Worm (Caenorhabditis elegans) whole organism, young adult: ENCODE results near the gene C27D8.1.

Source experiments
- B0019.2 ChIP-seq: fragments of 200-800 bp; sonication (Bioruptor generic); conservative IDR thresholded peaks from 2 replicates; pipeline ENCODE4 v1.3.6; 2022; ENCODE audit warnings: missing genetic modification reagents, missing genetic modification characterization, missing compliant biosample characterization
- C06A6.2 ChIP-seq: fragments of 200-800 bp; sonication (Bioruptor generic); conservative IDR thresholded peaks from 2 replicates; pipeline ENCODE4 v1.3.6; 2022; ENCODE audit warnings: missing genetic modification characterization, missing compliant biosample characterization
- C17E4.6 ChIP-seq: fragments of 200-800 bp; sonication (Bioruptor generic); IDR thresholded peaks from 2 replicates; pipeline ENCODE4 v1.3.6; 2022; ENCODE audit warnings: missing genetic modification reagents, missing genetic modification characterization, missing compliant biosample characterization
- D2030.7 ChIP-seq: fragments of 200-800 bp; sonication (Bioruptor generic); IDR thresholded peaks from 2 replicates; pipeline ENCODE4 v1.3.6; 2022; ENCODE audit warnings: missing genetic modification reagents, missing genetic modification characterization, missing compliant biosample characterization
- F39B2.1 ChIP-seq: fragments of 200-800 bp; sonication (Bioruptor generic); IDR thresholded peaks from 2 replicates; pipeline ENCODE4 v1.3.6; 2022; ENCODE audit warnings: missing genetic modification reagents, missing genetic modification characterization, missing compliant biosample characterization
- F49E8.2 ChIP-seq: sonication (generic microtip); optimal IDR thresholded peaks from 3 replicates; lab custom pipeline; 2017; ENCODE audit warnings: missing genetic modification characterization, mild to moderate bottlenecking, missing compliant biosample characterization, antibody characterized with exemption, moderate library complexity; ENCODE audit not compliant: insufficient read depth
- F52B5.7 ChIP-seq: sonication (generic microtip); optimal IDR thresholded peaks from 2 replicates; lab custom pipeline; 2016; ENCODE audit warnings: mild to moderate bottlenecking, missing genetic modification characterization, missing compliant biosample characterization
- K11D2.4 ChIP-seq: fragments of 200-800 bp; sonication (Bioruptor generic); IDR thresholded peaks from 2 replicates; pipeline ENCODE4 v1.3.6; 2022; ENCODE audit warnings: missing genetic modification reagents, missing genetic modification characterization, missing compliant biosample characterization
- Y53F4B.3 ChIP-seq: fragments of 200-800 bp; sonication (Bioruptor generic); IDR thresholded peaks from 2 replicates; pipeline ENCODE4 v1.3.6; 2022; ENCODE audit warnings: missing genetic modification reagents, missing genetic modification characterization, missing compliant biosample characterization
- Y56A3A.18 ChIP-seq: fragments of 200-800 bp; sonication (Bioruptor generic); IDR thresholded peaks from 2 replicates; pipeline ENCODE4 v1.3.6; 2022; ENCODE audit warnings: missing genetic modification reagents, missing genetic modification characterization, missing compliant biosample characterization
- Y67H2A.10 ChIP-seq: fragments of 200-800 bp; sonication (Bioruptor generic); conservative IDR thresholded peaks from 2 replicates; pipeline ENCODE4 v1.3.6; 2022; ENCODE audit warnings: missing genetic modification reagents, missing genetic modification characterization, missing compliant biosample characterization
- ZK185.1 ChIP-seq: sonication (generic microtip); optimal IDR thresholded peaks from 2 replicates; lab custom pipeline; 2016; ENCODE audit warnings: mild to moderate bottlenecking, missing genetic modification characterization, missing compliant biosample characterization; ENCODE audit not compliant: poor library complexity, severe bottlenecking
- attf-5 ChIP-seq: fragments of 200-800 bp; sonication (Bioruptor generic); optimal IDR thresholded peaks from 2 replicates; lab custom pipeline; 2018; ENCODE audit warnings: mild to moderate bottlenecking, missing genetic modification characterization, missing compliant biosample characterization
- bed-2 ChIP-seq: fragments of 200-800 bp; sonication (Bioruptor generic); IDR thresholded peaks from 2 replicates; pipeline ENCODE4 v1.3.6; 2022; ENCODE audit warnings: missing genetic modification reagents, missing genetic modification characterization, missing compliant biosample characterization
- ccch-3 ChIP-seq: fragments of 200-800 bp; sonication (Bioruptor generic); optimal IDR thresholded peaks from 2 replicates; lab custom pipeline; 2018; ENCODE audit warnings: mild to moderate bottlenecking, missing genetic modification characterization, missing compliant biosample characterization
- cebp-2 ChIP-seq: fragments of 200-800 bp; sonication (Bioruptor generic); IDR thresholded peaks from 2 replicates; pipeline ENCODE4 v1.3.6; 2022; ENCODE audit warnings: missing genetic modification characterization, missing compliant biosample characterization
- ceh-79 ChIP-seq: sonication (generic microtip); optimal IDR thresholded peaks from 2 replicates; lab custom pipeline; 2017; ENCODE audit warnings: mild to moderate bottlenecking, missing genetic modification characterization, missing compliant biosample characterization
- ceh-91 ChIP-seq: fragments of 200-800 bp; sonication (Bioruptor generic); IDR thresholded peaks from 2 replicates; pipeline ENCODE4 v1.3.6; 2022; ENCODE audit warnings: missing genetic modification reagents, missing genetic modification characterization, missing compliant biosample characterization
- chd-7 ChIP-seq: sonication (generic microtip); optimal IDR thresholded peaks from 2 replicates; lab custom pipeline; 2016; ENCODE audit warnings: mild to moderate bottlenecking, missing genetic modification characterization, moderate library complexity, missing compliant biosample characterization
- dpff-1 ChIP-seq: sonication (generic microtip); optimal IDR thresholded peaks from 2 replicates; lab custom pipeline; 2017; ENCODE audit warnings: mild to moderate bottlenecking, missing genetic modification characterization, missing compliant biosample characterization
- egrh-3 ChIP-seq: fragments of 200-800 bp; sonication (Bioruptor generic); IDR thresholded peaks from 2 replicates; pipeline ENCODE4 v1.3.6; 2022; ENCODE audit warnings: missing genetic modification reagents, missing genetic modification characterization, missing compliant biosample characterization
- ets-4 ChIP-seq: fragments of 200-800 bp; sonication (Bioruptor generic); optimal IDR thresholded peaks from 2 replicates; lab custom pipeline; 2018; ENCODE audit warnings: mild to moderate bottlenecking, missing genetic modification characterization, missing compliant biosample characterization
- fkh-3 ChIP-seq: sonication (generic microtip); optimal IDR thresholded peaks from 2 replicates; lab custom pipeline; 2016; ENCODE audit warnings: mild to moderate bottlenecking, missing genetic modification characterization, missing compliant biosample characterization
- gei-17 ChIP-seq: fragments of 200-800 bp; sonication (Bioruptor generic); optimal IDR thresholded peaks from 2 replicates; lab custom pipeline; 2018; ENCODE audit warnings: mild to moderate bottlenecking, missing genetic modification characterization, missing compliant biosample characterization
- hlh-26 ChIP-seq: fragments of 200-800 bp; sonication (Bioruptor generic); conservative IDR thresholded peaks from 2 replicates; pipeline ENCODE4 v1.3.6; 2022; ENCODE audit warnings: missing genetic modification reagents, missing genetic modification characterization, missing compliant biosample characterization
- hmg-1.2 ChIP-seq: fragments of 200-800 bp; sonication (Bioruptor generic); IDR thresholded peaks from 2 replicates; pipeline ENCODE4 v1.3.6; 2022; ENCODE audit warnings: missing genetic modification reagents, missing genetic modification characterization, missing compliant biosample characterization
- hmg-20 ChIP-seq: fragments of 200-800 bp; sonication (Bioruptor generic); IDR thresholded peaks from 2 replicates; pipeline ENCODE4 v1.3.6; 2022; ENCODE audit warnings: missing genetic modification reagents, missing genetic modification characterization, missing compliant biosample characterization
- lag-1 ChIP-seq: fragments of 200-800 bp; sonication (Bioruptor generic); IDR thresholded peaks from 2 replicates; pipeline ENCODE4 v1.3.6; 2022; ENCODE audit warnings: missing genetic modification reagents, missing genetic modification characterization, missing compliant biosample characterization
- lsy-27 ChIP-seq: sonication (generic microtip); optimal IDR thresholded peaks from 2 replicates; lab custom pipeline; 2017; ENCODE audit warnings: missing genetic modification characterization, mild to moderate bottlenecking, missing compliant biosample characterization, antibody characterized with exemption, missing genotype, borderline replicate concordance; ENCODE audit not compliant: insufficient read depth
- madf-10 ChIP-seq: sonication (generic microtip); optimal IDR thresholded peaks from 2 replicates; lab custom pipeline; 2016; ENCODE audit warnings: mild to moderate bottlenecking, missing genetic modification characterization, missing compliant biosample characterization
- madf-3 ChIP-seq: fragments of 200-800 bp; sonication (Bioruptor generic); IDR thresholded peaks from 2 replicates; pipeline ENCODE4 v1.3.6; 2022; ENCODE audit warnings: missing genetic modification reagents, missing genetic modification characterization, missing compliant biosample characterization
- madf-6 ChIP-seq: fragments of 200-800 bp; sonication (Bioruptor generic); IDR thresholded peaks from 2 replicates; pipeline ENCODE4 v1.3.6; 2022; ENCODE audit warnings: missing genetic modification reagents, missing genetic modification characterization, missing compliant biosample characterization
- madf-8 ChIP-seq: fragments of 200-800 bp; sonication (Bioruptor generic); conservative IDR thresholded peaks from 2 replicates; pipeline ENCODE4 v1.3.6; 2022; ENCODE audit warnings: missing genetic modification reagents, missing genetic modification characterization, missing compliant biosample characterization
- mcd-1 ChIP-seq: fragments of 200-800 bp; sonication (Bioruptor generic); IDR thresholded peaks from 2 replicates; pipeline ENCODE4 v1.3.6; 2022; ENCODE audit warnings: missing genetic modification reagents, missing genetic modification characterization, missing compliant biosample characterization
- mxl-1 ChIP-seq: sonication (generic microtip); optimal IDR thresholded peaks from 2 replicates; lab custom pipeline; 2016; ENCODE audit warnings: missing genetic modification characterization, missing compliant biosample characterization
- nfya-2 ChIP-seq: fragments of 200-800 bp; sonication (Bioruptor generic); IDR thresholded peaks from 2 replicates; pipeline ENCODE4 v1.3.6; 2022; ENCODE audit warnings: missing genetic modification reagents, missing genetic modification characterization, missing compliant biosample characterization
- pha-4 ChIP-seq: fragments of 150-350 bp; sonication (generic microtip); optimal IDR thresholded peaks from 2 replicates; lab custom pipeline; 2014; ENCODE audit warnings: missing biosample characterization, missing genetic modification reagents, missing genetic modification characterization
- rpc-1 ChIP-seq, 2 experiments: fragments of 150-350 bp in 1 of 2; sonication (generic microtip) in 1 of 2; optimal IDR thresholded peaks; 2 replicates each; lab custom pipeline; 2014 to 2018; ENCODE audit warnings: missing biosample characterization in 1 of 2, missing genetic modification characterization in 1 of 2, missing genetic modification reagents in 1 of 2, missing genotype in 1 of 2
- snpc-1.3 ChIP-seq: sonication (generic microtip); optimal IDR thresholded peaks from 2 replicates; lab custom pipeline; 2017; ENCODE audit warnings: missing genetic modification characterization, mild to moderate bottlenecking, missing compliant biosample characterization, antibody characterized with exemption, moderate library complexity, missing genotype, missing genetic modification reagents; ENCODE audit not compliant: insufficient read depth
- snpc-3.4 ChIP-seq: sonication (generic microtip); optimal IDR thresholded peaks from 2 replicates; lab custom pipeline; 2017; ENCODE audit warnings: missing genetic modification characterization, mild to moderate bottlenecking, missing compliant biosample characterization, antibody characterized with exemption, moderate library complexity, missing genotype, missing genetic modification reagents
- snpc-4 ChIP-seq, 5 experiments: fragments of 150-350 bp in 1 of 5; sonication (generic microtip) in 4 of 5; optimal IDR thresholded peaks; 2 replicates each; lab custom pipeline; 2014 to 2018; ENCODE audit warnings: missing genetic modification characterization in 5 of 5, missing biosample characterization in 3 of 5, antibody characterized with exemption in 2 of 5, mild to moderate bottlenecking in 2 of 5, missing compliant biosample characterization in 2 of 5, missing genotype in 2 of 5, moderate library complexity in 2 of 5, missing genetic modification reagents in 1 of 5
- tbp1 ChIP-seq: fragments of 200-800 bp; sonication (Bioruptor generic); optimal IDR thresholded peaks from 2 replicates; lab custom pipeline; 2018; ENCODE audit warnings: mild to moderate bottlenecking, missing genetic modification characterization, missing compliant biosample characterization
- tbx-9 ChIP-seq: sonication (generic microtip); optimal IDR thresholded peaks from 2 replicates; lab custom pipeline; 2016; ENCODE audit warnings: borderline replicate concordance, missing genetic modification characterization, inconsistent platforms, missing compliant biosample characterization
- tlf-1 ChIP-seq: fragments of 200-800 bp; sonication (Bioruptor generic); optimal IDR thresholded peaks from 2 replicates; lab custom pipeline; 2018; ENCODE audit warnings: mild to moderate bottlenecking, missing genetic modification characterization, missing compliant biosample characterization
- ztf-18 ChIP-seq: sonication (generic microtip); optimal IDR thresholded peaks from 2 replicates; lab custom pipeline; 2016; ENCODE audit warnings: missing genotype, mild to moderate bottlenecking, missing genetic modification characterization, missing compliant biosample characterization
- ztf-25 ChIP-seq: fragments of 200-800 bp; sonication (Bioruptor generic); IDR thresholded peaks from 2 replicates; pipeline ENCODE4 v1.3.6; 2022; ENCODE audit warnings: missing genetic modification reagents, missing genetic modification characterization, missing compliant biosample characterization

C27D8.1 gene

ce11 chrIV:12684826-12685594 lies 32.6 kb upstream of the C27D8.1 start (continued):
- TF ChIP-seq madf-8 (GFP tag; lab: Robert Waterston, UW) (no peak; the same call in 1 of the 2 replicates), mxl-1 (no peak), snpc-1.3 (peak; percentile 54), mcd-1 (GFP tag; lab: Robert Waterston, UW) (no peak), Y53F4B.3 (GFP tag; lab: Robert Waterston, UW) (no peak), snpc-3.4 (tag; lab: Kevin White, UChicago) (peak; percentile 10), madf-10 (no peak), lag-1 (GFP tag; lab: Robert Waterston, UW) (no peak), pha-4 (tag; lab: Kevin White, UChicago) (no peak), C17E4.6 (GFP tag; lab: Robert Waterston, UW) (no peak), nfya-2 (GFP tag; lab: Robert Waterston, UW) (no peak), ceh-91 (GFP tag; lab: Robert Waterston, UW) (no peak), F49E8.2 (tag; lab: Kevin White, UChicago) (peak; percentile 39), Y56A3A.18 (GFP tag; lab: Robert Waterston, UW) (no peak), ZK185.1 (tag; lab: Kevin White, UChicago) (no peak), tbx-9 (no peak), bed-2 (no peak), lsy-27 (tag; lab: Kevin White, UChicago) (no peak), ets-4 (GFP tag; lab: Kevin White, UChicago) (no peak), ztf-25 (GFP tag; lab: Robert Waterston, UW) (no peak), B0019.2 (no peak), hmg-20 (GFP tag; lab: Robert Waterston, UW) (no peak), F52B5.7 (tag; lab: Kevin White, UChicago) (no peak), rpc-1 (optimal IDR thresholded peaks at IDR 0.05; lab: Kevin White, UChicago) (no peak), rpc-1 (tag; optimal IDR thresholded peaks at IDR 0.05; lab: Kevin White, UChicago) (no peak), D2030.7 (GFP tag; lab: Robert Waterston, UW) (peak; percentile 49; the same call in 1 of the 2 replicates), fkh-3 (tag; lab: Kevin White, UChicago) (no peak), tlf-1 (GFP tag; lab: Kevin White, UChicago) (no peak), ceh-79 (no peak), C06A6.2 (no peak), hmg-1.2 (GFP tag; lab: Robert Waterston, UW) (peak; percentile 23; the same call in 1 of the 2 replicates), attf-5 (GFP tag; lab: Kevin White, UChicago) (no peak), hlh-26 (GFP tag; lab: Robert Waterston, UW) (no peak), F39B2.1 (no peak), gei-17 (no peak), K11D2.4 (no peak), madf-6 (peak; percentile 51; the same call in 1 of the 2 replicates), snpc-4 (GFP tag; optimal IDR thresholded peaks at IDR 0.05; lab: Kevin White, UChicago) (no peak), snpc-4 (tag; optimal IDR thresholded peaks at IDR 0.05; lab: Kevin White, UChicago) (peak in 2 of 4 experiments; percentile 14 to 31), ztf-18 (tag; lab: Kevin White, UChicago) (no peak), chd-7 (no peak), dpff-1 (tag; lab: Kevin White, UChicago) (no peak), cebp-2 (GFP tag; lab: Robert Waterston, UW) (no peak), madf-3 (GFP tag; lab: Robert Waterston, UW) (no peak), tbp1 (GFP tag; lab: Kevin White, UChicago) (peak; percentile 17), egrh-3 (GFP tag; lab: Robert Waterston, UW) (no peak), ccch-3 (GFP tag; lab: Kevin White, UChicago) (no peak), Y67H2A.10 (GFP tag; lab: Robert Waterston, UW) (no peak)
